Worm (Caenorhabditis elegans) whole organism, L3 larva: ENCODE results near the gene F53F4.16.

Experiments
- elt-2 ChIP-seq: sonication (generic microtip); optimal IDR thresholded peaks from 2 replicates; lab custom pipeline; 2016; ENCODE audit warnings: missing genetic modification reagents, mild to moderate bottlenecking, missing genetic modification characterization, missing compliant biosample characterization
- sea-2 ChIP-seq: fragments of 150-350 bp; sonication (generic microtip); optimal IDR thresholded peaks from 4 replicates; lab custom pipeline; 2014; ENCODE audit warnings: missing biosample characterization, missing genetic modification reagents, missing genetic modification characterization

ce11 chrV:13650800-13651199, 29.2 kb upstream of the F53F4.16 start:
- TF ChIP-seq sea-2 (GFP tag; lab: Kevin White, UChicago) (no peak), elt-2 (tag; lab: Kevin White, UChicago) (no peak)
